Fruit fly (Drosophila melanogaster): Measurements from ENCODE around the gene CG32809.
A peak's percentile ranks its signal among the peaks of the same experiment; 100 is the strongest.

The CG32809 gene

DNA sequence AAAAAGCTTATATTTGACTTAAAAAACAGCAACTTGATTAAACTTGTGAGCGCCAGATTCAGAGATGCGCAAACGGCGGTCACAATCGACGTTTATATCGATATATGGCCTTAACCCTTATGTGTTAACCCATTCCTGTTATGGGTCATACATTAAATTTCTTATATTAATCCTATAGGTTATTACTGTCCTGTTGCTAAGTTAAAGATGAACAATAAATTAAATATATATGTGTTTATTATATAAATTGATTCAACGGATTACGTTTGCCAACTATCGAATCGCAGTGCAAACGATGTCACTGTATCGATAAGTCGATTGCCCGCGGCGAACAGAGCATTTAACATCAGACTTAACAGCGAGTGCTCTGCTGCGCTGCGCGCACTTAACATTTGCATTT is 23.4 kb downstream of the CG32809 start, which contains the start of the genes CG3740 and hfw (continued):
- TF ChIP-seq Met (GFP tag; optimal IDR thresholded peaks at IDR 0.05): peak; percentile 65
- no peak for TF ChIP-seq fd59A (GFP tag; optimal IDR thresholded peaks at IDR 0.05)
- TF ChIP-seq CG8119 (GFP tag; IDR thresholded peaks at IDR 0.05): peak; percentile 56; the same call in 1 of the 3 replicates
- peak; percentile 51 for TF ChIP-seq CG31627 (GFP tag; optimal IDR thresholded peaks at IDR 0.05)
- TF ChIP-seq CG3919 (GFP tag; optimal IDR thresholded peaks at IDR 0.05): peak; percentile 63
- peak; percentile 58 for TF ChIP-seq CG34406 (GFP tag; optimal IDR thresholded peaks at IDR 0.05)
- TF ChIP-seq fd85E (GFP tag; optimal IDR thresholded peaks at IDR 0.05): no peak
- TF ChIP-seq CG15336 (GFP tag; IDR thresholded peaks at IDR 0.05): peak; percentile 57; the same call in 1 of the 2 replicates
- peak; percentile 31 for TF ChIP-seq CG7368 (GFP tag; optimal IDR thresholded peaks at IDR 0.05)
- no peak for TF ChIP-seq CG32006 (GFP tag; optimal IDR thresholded peaks at IDR 0.05)
- peak; percentile 74 for TF ChIP-seq esn (GFP tag; optimal IDR thresholded peaks at IDR 0.05)
- peak; percentile 53 for TF ChIP-seq CG11902 (GFP tag; optimal IDR thresholded peaks at IDR 0.05)
- TF ChIP-seq topi (GFP tag; optimal IDR thresholded peaks at IDR 0.05): no peak
- peak; percentile 62 for TF ChIP-seq vri (GFP tag; optimal IDR thresholded peaks at IDR 0.05)
- peak; percentile 30 for TF ChIP-seq CG8632 (GFP tag; optimal IDR thresholded peaks at IDR 0.05)
- peak; percentile 62 for TF ChIP-seq Gug (GFP tag; IDR thresholded peaks at IDR 0.05)
- TF ChIP-seq CG6792 (GFP tag; optimal IDR thresholded peaks at IDR 0.05): peak; percentile 53
- no peak for TF ChIP-seq pdm3 (GFP tag; optimal IDR thresholded peaks at IDR 0.05)
- TF ChIP-seq net (GFP tag; optimal IDR thresholded peaks at IDR 0.05): peak; percentile 33
- peak; percentile 62 for TF ChIP-seq cyc (GFP tag; optimal IDR thresholded peaks at IDR 0.05)

DNA sequence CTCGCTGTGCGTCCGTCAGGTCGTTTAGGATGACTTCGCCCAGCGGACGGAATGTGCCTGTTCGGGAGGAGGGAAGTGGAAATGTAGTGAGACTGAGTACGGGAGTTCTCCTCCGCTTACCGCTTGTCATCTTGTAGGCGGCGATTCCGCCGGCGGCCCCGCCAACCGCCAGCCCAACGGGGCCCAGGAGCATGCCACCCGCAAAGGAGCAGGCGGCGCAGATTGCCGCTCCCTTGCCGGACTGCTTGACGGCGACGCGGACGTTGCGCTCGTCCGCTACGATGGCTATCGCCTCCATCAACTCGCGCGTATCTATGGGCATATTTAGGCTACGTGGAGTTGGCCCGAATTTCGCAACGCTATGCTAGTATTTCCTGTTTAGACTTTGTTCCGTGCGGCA is 23.9 kb downstream of the CG32809 start, which contains the start of gene Mur2B:
Gene Mur2B (minus strand): TSS at position 101 of the 400 bp plus-strand sequence.
- TF ChIP-seq Eip93F (GFP tag; optimal IDR thresholded peaks at IDR 0.05): no peak
- no peak for TF ChIP-seq ss (GFP tag; optimal IDR thresholded peaks at IDR 0.05)
- no peak for TF ChIP-seq CG34406 (GFP tag; optimal IDR thresholded peaks at IDR 0.05)
- no peak for TF ChIP-seq CG4318 (GFP tag; optimal IDR thresholded peaks at IDR 0.05)
- TF ChIP-seq dsx (GFP tag; optimal IDR thresholded peaks at IDR 0.05; ENCODE audit: poor library complexity, severe bottlenecking): no peak
- TF ChIP-seq cyc (GFP tag; optimal IDR thresholded peaks at IDR 0.05): no peak
- no peak for TF ChIP-seq Hr38 (GFP tag; optimal IDR thresholded peaks at IDR 0.05)
- TF ChIP-seq esn (GFP tag; optimal IDR thresholded peaks at IDR 0.05): no peak
- no peak for TF ChIP-seq CG11294 (GFP tag; IDR thresholded peaks at IDR 0.05)

DNA sequence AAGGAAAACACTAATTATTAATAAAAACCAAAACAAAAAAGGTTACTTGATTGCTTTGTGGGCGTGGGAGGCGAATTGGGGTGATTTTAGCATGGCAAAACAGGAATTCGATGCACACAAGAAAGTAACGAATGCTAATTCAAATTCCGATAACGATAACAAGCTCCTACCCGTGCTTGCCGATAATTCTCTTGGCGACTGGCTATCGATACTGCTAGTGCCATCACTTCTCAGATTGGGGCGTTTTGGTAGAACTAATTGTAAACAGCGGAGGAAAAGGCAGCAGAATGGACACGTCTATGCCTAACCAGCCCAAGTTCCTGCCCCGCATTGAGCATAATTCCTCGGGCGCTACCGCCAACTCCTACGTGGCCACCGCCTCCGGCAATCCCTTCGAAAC is 27.7 kb downstream of the CG32809 start, which contains the start of gene dor:
Gene dor (plus strand): TSS at position 217 of the 400 bp plus-strand sequence.
- TF ChIP-seq Eip93F (GFP tag; optimal IDR thresholded peaks at IDR 0.05) (peak; percentile 52), fkh (GFP tag; optimal IDR thresholded peaks at IDR 0.05) (peak; percentile 23), CG3919 (GFP tag; optimal IDR thresholded peaks at IDR 0.05) (no peak), topi (GFP tag; optimal IDR thresholded peaks at IDR 0.05) (no peak), vri (GFP tag; optimal IDR thresholded peaks at IDR 0.05) (peak; percentile 28)

DNA sequence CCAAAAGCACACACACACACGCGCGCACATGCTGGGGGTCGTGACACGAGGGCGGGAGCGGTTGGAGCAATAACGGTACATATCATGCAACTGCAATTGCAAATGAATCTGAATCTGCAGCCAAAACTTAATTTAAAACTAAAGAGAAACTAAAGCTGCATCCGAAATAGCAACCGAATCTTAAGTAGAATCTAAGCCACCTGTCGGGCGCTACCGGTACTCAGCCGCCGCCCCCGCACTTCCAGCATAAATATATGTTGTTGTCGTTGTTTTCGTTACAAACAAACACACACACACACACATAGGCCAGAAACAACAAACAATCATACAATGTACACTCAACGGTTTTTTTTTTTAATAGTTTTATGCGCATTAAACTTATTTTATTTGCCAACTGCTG is 32.3 kb downstream of the CG32809 start:
- TF ChIP-seq esn (GFP tag; optimal IDR thresholded peaks at IDR 0.05): no peak
- no peak for TF ChIP-seq CG1621 (tag; optimal IDR thresholded peaks at IDR 0.05)
- TF ChIP-seq achi (GFP tag; optimal IDR thresholded peaks at IDR 0.05): no peak
- TF ChIP-seq Smox (GFP tag; optimal IDR thresholded peaks at IDR 0.05): no peak
- no peak for TF ChIP-seq OdsH (GFP tag; optimal IDR thresholded peaks at IDR 0.05)
- no peak for TF ChIP-seq salr (GFP tag; optimal IDR thresholded peaks at IDR 0.05)
- no peak for TF ChIP-seq CG6276 (GFP tag; optimal IDR thresholded peaks at IDR 0.05)
- TF ChIP-seq Hr39 (GFP tag; optimal IDR thresholded peaks at IDR 0.05): no peak
- no peak for TF ChIP-seq CG15336 (GFP tag; IDR thresholded peaks at IDR 0.05)
- no peak for TF ChIP-seq acj6 (GFP tag; optimal IDR thresholded peaks at IDR 0.05)
- TF ChIP-seq CG8632 (GFP tag; optimal IDR thresholded peaks at IDR 0.05): no peak

All from whole organism, prepupa.